Worm (Caenorhabditis elegans): ENCODE results near the gene str-40.
"Not testable (repeated sequence)": the region's sequence is repeated elsewhere in the genome, so short reads cannot be mapped to it uniquely, and the experiment has no call there.

ce11 chrV:3064418-3064817, 4.6 kb downstream of the str-40 start, which contains the start of gene srt-16:
- not testable (repeated sequence) for TF ChIP-seq ces-1 (GFP tag; optimal IDR thresholded peaks at IDR 0.05); elt-1 (tag; optimal IDR thresholded peaks at IDR 0.05; ENCODE audit: borderline replicate concordance, insufficient read depth); zip-8 (tag; optimal IDR thresholded peaks at IDR 0.05); unc-39 (tag; optimal IDR thresholded peaks at IDR 0.05); unc-62 (GFP tag; optimal IDR thresholded peaks at IDR 0.05); nhr-237 (tag; optimal IDR thresholded peaks at IDR 0.05); nhr-76 (tag; optimal IDR thresholded peaks at IDR 0.05); lsy-2 (tag; optimal IDR thresholded peaks at IDR 0.05); hlh-1 (tag; optimal IDR thresholded peaks at IDR 0.05); nhr-12 (tag; optimal IDR thresholded peaks at IDR 0.05); mep-1 (tag; optimal IDR thresholded peaks at IDR 0.05); pha-4 (tag; optimal IDR thresholded peaks at IDR 0.05); mls-2 (tag; optimal IDR thresholded peaks at IDR 0.05)
